Worm (Caenorhabditis elegans): ENCODE measurements around the gene F02D8.1.

Gene F02D8.1

ce11 chrV:15016795-15017429 is 38.4 kb upstream of the F02D8.1 start:
- TF ChIP-seq mab-5 (tag; optimal IDR thresholded peaks at IDR 0.05) (no peak), F13H6.1 (tag; optimal IDR thresholded peaks at IDR 0.05) (peak; percentile 4), nhr-129 (tag; optimal IDR thresholded peaks at IDR 0.05) (peak; percentile 31), ztf-1 (GFP tag; conservative IDR thresholded peaks at IDR 0.05) (no peak), mbf-1 (tag; optimal IDR thresholded peaks at IDR 0.05) (no peak), snpc-4 (tag; optimal IDR thresholded peaks at IDR 0.05) (no peak), aly-2 (tag; optimal IDR thresholded peaks at IDR 0.05) (no peak), nhr-237 (tag; optimal IDR thresholded peaks at IDR 0.05) (no peak), fos-1 (tag; optimal IDR thresholded peaks at IDR 0.05) (no peak), ceh-82 (tag; optimal IDR thresholded peaks at IDR 0.05) (no peak), unc-62 (GFP tag; optimal IDR thresholded peaks at IDR 0.05) (no peak), elt-3 (tag; optimal IDR thresholded peaks at IDR 0.05) (no peak)

DNA sequence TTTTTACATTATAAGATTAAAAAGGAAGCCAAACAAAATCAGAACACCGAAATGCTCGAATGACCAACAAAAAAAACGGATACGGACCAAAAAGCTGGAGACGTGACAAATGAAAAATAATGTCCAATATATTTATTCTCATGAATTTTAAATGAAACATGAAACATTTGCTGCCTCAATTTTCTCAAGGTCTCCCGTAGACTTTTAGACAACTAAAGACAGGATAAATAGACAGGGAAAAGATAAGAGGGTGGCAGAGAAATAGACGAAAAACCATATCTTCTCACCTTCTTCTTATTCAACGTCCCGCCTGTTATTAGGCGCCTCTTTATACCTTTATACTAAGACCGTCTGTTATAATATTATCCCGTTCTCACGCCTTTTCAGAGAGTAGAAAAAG is 37.3 kb upstream of the F02D8.1 start:
- no peak for TF ChIP-seq mab-5 (tag; optimal IDR thresholded peaks at IDR 0.05)
- peak; percentile 33 for TF ChIP-seq sma-9 (GFP tag; optimal IDR thresholded peaks at IDR 0.05)
- no peak for TF ChIP-seq sma-9 (tag; optimal IDR thresholded peaks at IDR 0.05)

- TF ChIP-seq F13H6.1 (tag; optimal IDR thresholded peaks at IDR 0.05) = no peak
- TF ChIP-seq unc-62 (GFP tag; optimal IDR thresholded peaks at IDR 0.05) = no peak
- no peak for TF ChIP-seq mab-5 (tag; optimal IDR thresholded peaks at IDR 0.05)
- TF ChIP-seq ztf-1 (GFP tag; conservative IDR thresholded peaks at IDR 0.05) = no peak
- no peak for TF ChIP-seq sma-9 (GFP tag; optimal IDR thresholded peaks at IDR 0.05)
- TF ChIP-seq sma-9 (tag; optimal IDR thresholded peaks at IDR 0.05) = no peak
- no peak for TF ChIP-seq snpc-4 (tag; optimal IDR thresholded peaks at IDR 0.05)
- TF ChIP-seq peb-1 (tag; optimal IDR thresholded peaks at IDR 0.05) = no peak
- no peak for TF ChIP-seq egl-27 (tag; optimal IDR thresholded peaks at IDR 0.05)
- TF ChIP-seq nhr-129 (tag; optimal IDR thresholded peaks at IDR 0.05) = no peak
- no peak for TF ChIP-seq nhr-237 (tag; optimal IDR thresholded peaks at IDR 0.05)
- no peak for TF ChIP-seq nhr-23 (tag; optimal IDR thresholded peaks at IDR 0.05)
- TF ChIP-seq unc-55 (GFP tag; optimal IDR thresholded peaks at IDR 0.05) = no peak
- no peak for TF ChIP-seq mdl-1 (tag; optimal IDR thresholded peaks at IDR 0.05)
- TF ChIP-seq nhr-6 (tag; optimal IDR thresholded peaks at IDR 0.05) = no peak
- no peak for TF ChIP-seq blmp-1 (tag; optimal IDR thresholded peaks at IDR 0.05; ENCODE audit: insufficient read depth)
- TF ChIP-seq R02D3.7 (tag; optimal IDR thresholded peaks at IDR 0.05) = no peak
- TF ChIP-seq nhr-12 (tag; optimal IDR thresholded peaks at IDR 0.05) = no peak
Observed at ce11 chrV:15014164-15014563, 35.7 kb upstream of the F02D8.1 start, which contains the start of gene obr-2. TSS of gene obr-2 (minus strand) at chrV:15014264.

- TF ChIP-seq mab-5 (tag; optimal IDR thresholded peaks at IDR 0.05) = no peak
- no peak for TF ChIP-seq lin-39 (tag; optimal IDR thresholded peaks at IDR 0.05)
- no peak for TF ChIP-seq elt-1 (tag; optimal IDR thresholded peaks at IDR 0.05)
- no peak for TF ChIP-seq R02D3.7 (tag; optimal IDR thresholded peaks at IDR 0.05)
- TF ChIP-seq F13H6.1 (tag; optimal IDR thresholded peaks at IDR 0.05) = no peak
- no peak for TF ChIP-seq ama-1 (optimal IDR thresholded peaks at IDR 0.05)
Observed at ce11 chrV:15013328-15013727, 34.8 kb upstream of the F02D8.1 start.

DNA sequence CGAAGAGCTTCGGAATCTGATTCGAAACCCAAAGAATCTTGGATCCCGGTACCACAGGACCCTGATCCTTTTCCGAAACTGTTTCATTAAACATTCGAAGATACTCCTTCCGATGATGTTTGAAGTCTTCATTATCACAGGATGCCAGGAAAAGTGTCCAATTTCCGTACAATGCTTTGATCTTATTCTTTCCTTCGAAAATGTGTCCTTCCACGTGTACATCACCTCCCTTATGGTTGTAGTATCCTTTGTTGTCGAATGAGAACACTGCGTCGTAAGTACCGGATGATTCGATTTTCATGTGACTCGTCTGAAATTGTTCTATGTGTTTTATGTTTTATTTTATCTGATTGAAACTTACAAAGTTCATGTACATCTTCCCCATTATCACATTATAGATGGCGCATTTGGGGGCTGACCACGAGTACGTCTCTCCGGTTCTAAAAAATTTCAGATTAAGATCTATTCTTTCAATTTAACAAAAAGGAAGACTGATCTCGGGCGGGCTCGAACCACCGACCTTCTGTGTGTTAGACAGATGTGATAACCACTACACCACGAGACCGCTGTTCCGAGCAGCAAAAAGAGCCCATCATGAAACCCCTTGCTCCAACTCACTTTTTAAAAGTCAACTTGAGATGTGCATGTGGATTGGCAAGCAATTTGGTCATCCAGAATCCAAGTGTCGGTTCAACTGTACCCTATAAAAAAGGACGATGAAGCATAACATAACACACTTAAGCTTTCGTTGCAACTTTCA is 34.2 kb upstream of the F02D8.1 start:
- TF ChIP-seq sma-3 (GFP tag; optimal IDR thresholded peaks at IDR 0.05) = no peak
- no peak for TF ChIP-seq ztf-1 (GFP tag; conservative IDR thresholded peaks at IDR 0.05)
- TF ChIP-seq mbf-1 (tag; optimal IDR thresholded peaks at IDR 0.05) = no peak
- no peak for TF ChIP-seq nhr-6 (tag; optimal IDR thresholded peaks at IDR 0.05)
- peak; percentile 50 for TF ChIP-seq nhr-129 (tag; optimal IDR thresholded peaks at IDR 0.05)
- peak; percentile 8 for TF ChIP-seq unc-55 (GFP tag; optimal IDR thresholded peaks at IDR 0.05)
- TF ChIP-seq nhr-10 (tag; optimal IDR thresholded peaks at IDR 0.05) = no peak
- peak; percentile 8 for TF ChIP-seq ama-1 (optimal IDR thresholded peaks at IDR 0.05)
- no peak for TF ChIP-seq peb-1 (tag; optimal IDR thresholded peaks at IDR 0.05)
- no peak for TF ChIP-seq unc-62 (GFP tag; optimal IDR thresholded peaks at IDR 0.05)
- no peak for TF ChIP-seq alr-1 (tag; optimal IDR thresholded peaks at IDR 0.05)
- no peak for TF ChIP-seq sem-4 (tag; optimal IDR thresholded peaks at IDR 0.05)
- no peak for TF ChIP-seq Y55F3AM.14 (GFP tag; optimal IDR thresholded peaks at IDR 0.05)
- peak; percentile 24 for TF ChIP-seq F13H6.1 (tag; optimal IDR thresholded peaks at IDR 0.05)
- TF ChIP-seq ZK546.5 (tag; optimal IDR thresholded peaks at IDR 0.05) = no peak
- TF ChIP-seq nhr-77 (tag; optimal IDR thresholded peaks at IDR 0.05) = no peak
- TF ChIP-seq lin-39 (tag; optimal IDR thresholded peaks at IDR 0.05) = no peak
- peak; percentile 27 for TF ChIP-seq sma-9 (GFP tag; optimal IDR thresholded peaks at IDR 0.05)
- TF ChIP-seq sma-9 (tag; optimal IDR thresholded peaks at IDR 0.05) = no peak
- no peak for TF ChIP-seq ceh-16 (tag; optimal IDR thresholded peaks at IDR 0.05)
- TF ChIP-seq egl-27 (tag; optimal IDR thresholded peaks at IDR 0.05) = no peak
- peak; percentile 6 for TF ChIP-seq blmp-1 (tag; optimal IDR thresholded peaks at IDR 0.05; ENCODE audit: insufficient read depth)
- no peak for TF ChIP-seq zag-1 (tag; optimal IDR thresholded peaks at IDR 0.05)
- TF ChIP-seq elt-1 (tag; optimal IDR thresholded peaks at IDR 0.05) = no peak
- TF ChIP-seq fos-1 (tag; optimal IDR thresholded peaks at IDR 0.05) = no peak
- TF ChIP-seq R02D3.7 (tag; optimal IDR thresholded peaks at IDR 0.05) = no peak
- TF ChIP-seq nhr-25 (tag; optimal IDR thresholded peaks at IDR 0.05) = peak; percentile 18
- TF ChIP-seq nhr-12 (tag; optimal IDR thresholded peaks at IDR 0.05) = no peak
- TF ChIP-seq crh-2 (tag; optimal IDR thresholded peaks at IDR 0.05) = no peak
- TF ChIP-seq nhr-237 (tag; optimal IDR thresholded peaks at IDR 0.05) = no peak
- TF ChIP-seq unc-39 (tag; optimal IDR thresholded peaks at IDR 0.05) = no peak
- TF ChIP-seq ceh-82 (tag; optimal IDR thresholded peaks at IDR 0.05) = no peak
- no peak for TF ChIP-seq lin-13 (GFP tag; optimal IDR thresholded peaks at IDR 0.05)
- no peak for TF ChIP-seq elt-3 (tag; optimal IDR thresholded peaks at IDR 0.05)
- TF ChIP-seq snpc-4 (tag; optimal IDR thresholded peaks at IDR 0.05) = no peak

Measured in whole organism, L2 larva.